Worm (Caenorhabditis elegans) whole organism, L1 larva: ENCODE results near the gene usp-50.

Experiments used
- C16A3.4 ChIP-seq: fragments of 150-350 bp; optimal IDR thresholded peaks from 2 replicates; lab custom pipeline; 2014; ENCODE audit warnings: missing biosample characterization, missing genetic modification characterization
- C34B4.2 ChIP-seq: sonication (generic microtip); optimal IDR thresholded peaks from 2 replicates; lab custom pipeline; 2017; ENCODE audit warnings: mild to moderate bottlenecking, missing genetic modification characterization, missing compliant biosample characterization
- F16B12.6 ChIP-seq: fragments of 150-350 bp; optimal IDR thresholded peaks from 2 replicates; lab custom pipeline; 2014; ENCODE audit warnings: missing biosample characterization, missing genetic modification characterization
- Y116A8C.19 ChIP-seq: sonication (generic microtip); optimal IDR thresholded peaks from 2 replicates; lab custom pipeline; 2016; ENCODE audit warnings: missing compliant biosample characterization, missing genetic modification characterization, borderline replicate concordance
- blmp-1 ChIP-seq: fragments of 150-350 bp; optimal IDR thresholded peaks from 2 replicates; lab custom pipeline; 2014; ENCODE audit warnings: missing biosample characterization, missing genetic modification characterization
- ces-1 ChIP-seq: fragments of 150-350 bp; optimal IDR thresholded peaks from 2 replicates; lab custom pipeline; 2014; ENCODE audit warnings: missing biosample characterization, missing genetic modification reagents, missing genetic modification characterization
- dpl-1 ChIP-seq, 3 experiments: fragments of 150-350 bp in 2 of 3; sonication (generic microtip) in 1 of 3; optimal IDR thresholded peaks; 2 replicates each; lab custom pipeline; 2014 to 2017; ENCODE audit warnings: missing biosample characterization in 3 of 3, missing genetic modification characterization in 3 of 3, missing genetic modification reagents in 3 of 3
- dsc-1 ChIP-seq: sonication (generic microtip); optimal IDR thresholded peaks from 2 replicates; lab custom pipeline; 2016; ENCODE audit warnings: mild to moderate bottlenecking, missing genetic modification characterization, missing compliant biosample characterization
- efl-1 ChIP-seq, 4 experiments: fragments of 150-350 bp; optimal IDR thresholded peaks in 3 of 4; peaks in 1 of 4; 1 replicate in 1 of 4; 2 replicates in 3 of 4; lab custom pipeline; 2014; ENCODE audit warnings: missing biosample characterization in 2 of 4, missing genetic modification characterization in 2 of 4, missing genetic modification reagents in 2 of 4
- elt-2 ChIP-seq: sonication (generic microtip); optimal IDR thresholded peaks from 2 replicates; lab custom pipeline; 2016; ENCODE audit warnings: missing genetic modification characterization, mild to moderate bottlenecking, inconsistent platforms, missing compliant biosample characterization, missing genetic modification reagents
- elt-3 ChIP-seq, 6 experiments: fragments of 150-350 bp in 1 of 6; sonication (generic microtip); optimal IDR thresholded peaks; 2 replicates each; lab custom pipeline; 2017 to 2018; ENCODE audit warnings: missing biosample characterization in 6 of 6, missing genetic modification characterization in 6 of 6, inconsistent platforms in 1 of 6
- fkh-4 ChIP-seq: sonication (generic microtip); optimal IDR thresholded peaks from 2 replicates; lab custom pipeline; 2016; ENCODE audit warnings: missing compliant biosample characterization, missing genetic modification characterization, borderline replicate concordance
- lin-14 ChIP-seq: fragments of 200-800 bp; sonication (Bioruptor generic); optimal IDR thresholded peaks from 2 replicates; lab custom pipeline; 2018; ENCODE audit warnings: mild to moderate bottlenecking, missing genetic modification characterization, moderate library complexity, missing compliant biosample characterization
- lin-35 ChIP-seq, 2 experiments: fragments of 150-350 bp; optimal IDR thresholded peaks; 2 replicates each; lab custom pipeline; 2014; ENCODE audit warnings: missing biosample characterization in 2 of 2, missing genetic modification characterization in 2 of 2, missing genetic modification reagents in 2 of 2
- lin-39 ChIP-seq: fragments of 150-350 bp; optimal IDR thresholded peaks from 2 replicates; lab custom pipeline; 2014; ENCODE audit warnings: missing biosample characterization, missing genetic modification reagents, missing genetic modification characterization
- mab-9 ChIP-seq: fragments of 200-800 bp; sonication (Bioruptor generic); IDR thresholded peaks from 2 replicates; pipeline ENCODE4 v1.3.6; 2022; ENCODE audit warnings: missing genetic modification reagents, missing genetic modification characterization, missing compliant biosample characterization
- mep-1 ChIP-seq: fragments of 150-350 bp; optimal IDR thresholded peaks from 2 replicates; lab custom pipeline; 2014; ENCODE audit warnings: missing biosample characterization, missing genetic modification characterization
- nhr-11 ChIP-seq: fragments of 150-350 bp; optimal IDR thresholded peaks from 2 replicates; lab custom pipeline; 2014; ENCODE audit warnings: missing biosample characterization, missing genetic modification characterization
- nhr-19 ChIP-seq: fragments of 200-800 bp; sonication (Bioruptor generic); conservative IDR thresholded peaks from 2 replicates; pipeline ENCODE4 v1.3.6; 2022; ENCODE audit warnings: missing genetic modification characterization, missing compliant biosample characterization
- nhr-20 ChIP-seq: sonication (generic microtip); optimal IDR thresholded peaks from 2 replicates; lab custom pipeline; 2016; ENCODE audit warnings: mild to moderate bottlenecking, missing genetic modification characterization, missing compliant biosample characterization
- nhr-237 ChIP-seq: fragments of 150-350 bp; optimal IDR thresholded peaks from 2 replicates; lab custom pipeline; 2014; ENCODE audit warnings: missing biosample characterization, missing genetic modification characterization
- nhr-28 ChIP-seq: fragments of 150-350 bp; optimal IDR thresholded peaks from 2 replicates; lab custom pipeline; 2014; ENCODE audit warnings: missing biosample characterization, missing genetic modification characterization
- nhr-47 ChIP-seq: sonication (generic microtip); optimal IDR thresholded peaks from 2 replicates; lab custom pipeline; 2016; ENCODE audit warnings: mild to moderate bottlenecking, missing genetic modification characterization, moderate library complexity, missing compliant biosample characterization
- nhr-71 ChIP-seq: sonication (generic microtip); optimal IDR thresholded peaks from 2 replicates; lab custom pipeline; 2016; ENCODE audit warnings: mild to moderate bottlenecking, missing genetic modification characterization, moderate library complexity, missing compliant biosample characterization
- nhr-84 ChIP-seq: sonication (generic microtip); optimal IDR thresholded peaks from 2 replicates; lab custom pipeline; 2017; ENCODE audit warnings: missing biosample characterization, missing genetic modification characterization
- nhr-85 ChIP-seq: sonication (generic microtip); peaks from one replicate; lab custom pipeline; 2016; ENCODE audit warnings: missing genetic modification characterization, inconsistent platforms, missing compliant biosample characterization
- pag-3 ChIP-seq: sonication (generic microtip); optimal IDR thresholded peaks from 2 replicates; lab custom pipeline; 2017; ENCODE audit warnings: missing genetic modification characterization, mild to moderate bottlenecking, missing compliant biosample characterization, antibody characterized with exemption, borderline replicate concordance; ENCODE audit not compliant: insufficient read depth
- pax-3 ChIP-seq: fragments of 200-800 bp; sonication (Bioruptor generic); optimal IDR thresholded peaks from 2 replicates; lab custom pipeline; 2018; ENCODE audit warnings: mild to moderate bottlenecking, missing genetic modification characterization, moderate library complexity, missing compliant biosample characterization
- tlp-1 ChIP-seq: fragments of 150-350 bp; optimal IDR thresholded peaks from 2 replicates; lab custom pipeline; 2014; ENCODE audit warnings: missing biosample characterization, missing genetic modification characterization
- unc-62 ChIP-seq: fragments of 150-350 bp; optimal IDR thresholded peaks from 2 replicates; lab custom pipeline; 2014; ENCODE audit warnings: missing biosample characterization, missing genetic modification reagents, missing genetic modification characterization
- xbp-1 ChIP-seq: sonication (generic microtip); optimal IDR thresholded peaks from 2 replicates; lab custom pipeline; 2016; ENCODE audit warnings: missing genetic modification characterization, missing compliant biosample characterization
- zag-1 ChIP-seq: fragments of 150-350 bp; optimal IDR thresholded peaks from 2 replicates; lab custom pipeline; 2014; ENCODE audit warnings: missing biosample characterization, missing genetic modification characterization

Gene usp-50

ce11 chrV:17951172-17951999, 26.7 kb downstream of the usp-50 start, which contains the start of gene Y59A8B.24 (continued):
- peak; percentile 15 for TF ChIP-seq Y116A8C.19 (tag; lab: Kevin White, UChicago)
- TF ChIP-seq nhr-84 (tag; lab: Kevin White, UChicago): no peak
- peak; percentile 86 for TF ChIP-seq dsc-1 (tag; lab: Kevin White, UChicago)
- peak; percentile 98 for TF ChIP-seq nhr-71 (tag; lab: Kevin White, UChicago)
- TF ChIP-seq fkh-4: peak; percentile 79
- TF ChIP-seq nhr-28 (tag; lab: Kevin White, UChicago): no peak

- no peak for TF ChIP-seq efl-1 (optimal IDR thresholded peaks at IDR 0.05; lab: Kevin White, UChicago)
- TF ChIP-seq efl-1 (GFP tag; optimal IDR thresholded peaks at IDR 0.05 in 1 of 2; lab: Kevin White, UChicago): peak in 1 of 2 experiments; percentile 54
- no peak for TF ChIP-seq xbp-1 (tag; lab: Kevin White, UChicago)
- no peak for TF ChIP-seq dpl-1 (GFP tag; optimal IDR thresholded peaks at IDR 0.05; lab: Kevin White, UChicago)
- TF ChIP-seq lin-14 (GFP tag; lab: Kevin White, UChicago): no peak
- no peak for TF ChIP-seq nhr-84 (tag; lab: Kevin White, UChicago)
- TF ChIP-seq mab-9 (GFP tag; lab: Robert Waterston, UW): no peak
Observed at ce11 chrV:17952280-17952679, 27.6 kb downstream of the usp-50 start.

ce11 chrV:17956109-17956508, 31.4 kb downstream of the usp-50 start:
- no peak for TF ChIP-seq zag-1
- TF ChIP-seq nhr-85 (tag; lab: Kevin White, UChicago): peak; percentile 58
- no peak for TF ChIP-seq C16A3.4 (tag; lab: Kevin White, UChicago)
- TF ChIP-seq nhr-19 (GFP tag; lab: Robert Waterston, UW): no peak
- TF ChIP-seq efl-1 (optimal IDR thresholded peaks at IDR 0.05; lab: Kevin White, UChicago): no peak
- TF ChIP-seq efl-1 (GFP tag; optimal IDR thresholded peaks at IDR 0.05 in 1 of 2; lab: Kevin White, UChicago): peak in 1 of 2 experiments; percentile 90
- TF ChIP-seq pag-3 (tag; lab: Kevin White, UChicago): no peak
- no peak for TF ChIP-seq elt-2 (tag; lab: Kevin White, UChicago)
- TF ChIP-seq, all 84 proteins: peak for 2

ce11 chrV:17962500-17962899, 37.8 kb downstream of the usp-50 start:
- no peak for TF ChIP-seq unc-62 (GFP tag; lab: Kevin White, UChicago)

ce11 chrV:17966747-17967146, 42.0 kb downstream of the usp-50 start, which contains the start of gene gck-3:
TSS of gene gck-3 (minus strand) at chrV:17966847.
- TF ChIP-seq pag-3 (tag; lab: Kevin White, UChicago): no peak
- no peak for TF ChIP-seq elt-2 (tag; lab: Kevin White, UChicago)
- no peak for TF ChIP-seq unc-62 (GFP tag; lab: Kevin White, UChicago)
- TF ChIP-seq ces-1 (GFP tag; lab: Kevin White, UChicago): no peak
- no peak for TF ChIP-seq mep-1 (tag; lab: Kevin White, UChicago)
- no peak for TF ChIP-seq blmp-1
- TF ChIP-seq lin-35 (GFP tag; optimal IDR thresholded peaks at IDR 0.05; lab: Kevin White, UChicago): no peak
- TF ChIP-seq C34B4.2 (tag; lab: Kevin White, UChicago): no peak
- TF ChIP-seq lin-39: no peak
- no peak for TF ChIP-seq pax-3 (tag; lab: Kevin White, UChicago)
- no peak for TF ChIP-seq nhr-237 (tag; lab: Kevin White, UChicago)
- no peak for TF ChIP-seq tlp-1 (tag; lab: Kevin White, UChicago)
- no peak for TF ChIP-seq nhr-11 (tag; lab: Kevin White, UChicago)
- TF ChIP-seq nhr-47 (tag; lab: Kevin White, UChicago): no peak
- no peak for TF ChIP-seq elt-3 (tag; optimal IDR thresholded peaks at IDR 0.05; lab: Kevin White, UChicago)
- no peak for TF ChIP-seq nhr-20 (tag; lab: Kevin White, UChicago)
- TF ChIP-seq F16B12.6 (tag; lab: Kevin White, UChicago): no peak
- no peak for TF ChIP-seq C16A3.4 (tag; lab: Kevin White, UChicago)
- TF ChIP-seq, all 84 proteins: peak for 0
